Worm (Caenorhabditis elegans) whole organism, L1 larva: Measurements from ENCODE around the gene ugt-44.

Experiments used
- alr-1 ChIP-seq: fragments of 200-800 bp; sonication (Bioruptor generic); optimal IDR thresholded peaks from 2 replicates; lab custom pipeline; 2018; ENCODE audit warnings: borderline replicate concordance, mild to moderate bottlenecking, missing genetic modification characterization, missing compliant biosample characterization
- aly-2 ChIP-seq: fragments of 150-350 bp; optimal IDR thresholded peaks from 2 replicates; lab custom pipeline; 2014; ENCODE audit warnings: missing biosample characterization, missing genetic modification characterization
- jun-1 ChIP-seq: fragments of 150-350 bp; optimal IDR thresholded peaks from 2 replicates; lab custom pipeline; 2014; ENCODE audit warnings: missing biosample characterization, missing genetic modification reagents, missing genetic modification characterization
- nhr-28 ChIP-seq: fragments of 150-350 bp; optimal IDR thresholded peaks from 2 replicates; lab custom pipeline; 2014; ENCODE audit warnings: missing biosample characterization, missing genetic modification characterization
- snu-23 ChIP-seq: sonication (generic microtip); optimal IDR thresholded peaks from 2 replicates; lab custom pipeline; 2016; ENCODE audit warnings: missing genetic modification characterization, missing compliant biosample characterization

- TF ChIP-seq aly-2 (tag; lab: Kevin White, UChicago), result no peak
- TF ChIP-seq jun-1 (tag; lab: Kevin White, UChicago), result no peak
- no peak for TF ChIP-seq nhr-28 (tag; lab: Kevin White, UChicago)
- TF ChIP-seq alr-1, result no peak
- no peak for TF ChIP-seq snu-23 (GFP tag; lab: Kevin White, UChicago)
Measured at ce11 chrIV:10420440-10420839, 49.1 kb upstream of the ugt-44 start.
